Worm (Caenorhabditis elegans) whole organism, L4 larva: ENCODE data around the gene xol-1.

ENCODE experiments used
- F26F4.8 ChIP-seq: fragments of 200-800 bp; sonication (Bioruptor generic); conservative IDR thresholded peaks from 2 replicates; pipeline ENCODE4 v1.3.6; 2022; ENCODE audit warnings: missing genetic modification characterization, missing compliant biosample characterization
- F49E8.2 ChIP-seq: sonication (generic microtip); optimal IDR thresholded peaks from 2 replicates; lab custom pipeline; 2016; ENCODE audit warnings: missing compliant biosample characterization, mild to moderate bottlenecking, missing genetic modification characterization, borderline replicate concordance
- R02D3.7 ChIP-seq: fragments of 150-350 bp; sonication (generic microtip); optimal IDR thresholded peaks from 3 replicates; lab custom pipeline; 2014; ENCODE audit warnings: missing biosample characterization, missing genetic modification characterization
- T26A8.4 ChIP-seq: fragments of 200-800 bp; sonication (Bioruptor generic); IDR thresholded peaks from 2 replicates; pipeline ENCODE4 v1.3.6; 2022; ENCODE audit warnings: missing genetic modification characterization, missing compliant biosample characterization
- Y48G9A.11 ChIP-seq: fragments of 200-800 bp; sonication (Bioruptor generic); IDR thresholded peaks from 2 replicates; pipeline ENCODE4 v1.3.6; 2022; ENCODE audit warnings: missing genetic modification reagents, missing genetic modification characterization, missing compliant biosample characterization
- Y5F2A.4 ChIP-seq: fragments of 200-800 bp; sonication (Bioruptor generic); optimal IDR thresholded peaks from 2 replicates; lab custom pipeline; 2018; ENCODE audit warnings: mild to moderate bottlenecking, missing genetic modification characterization, missing compliant biosample characterization
- ZK546.5 ChIP-seq, 2 experiments: sonication (generic microtip); optimal IDR thresholded peaks; 2 replicates each; lab custom pipeline; 2017; ENCODE audit warnings: missing biosample characterization in 2 of 2, missing genetic modification characterization in 2 of 2
- ama-1 ChIP-seq: fragments of 150-350 bp; optimal IDR thresholded peaks from 2 replicates; lab custom pipeline; 2014; ENCODE audit warnings: inconsistent platforms, mixed read lengths
- attf-4 ChIP-seq: sonication (generic microtip); optimal IDR thresholded peaks from 3 replicates; lab custom pipeline; 2017; ENCODE audit warnings: missing biosample characterization, missing genetic modification characterization
- cey-2 ChIP-seq: sonication (generic microtip); optimal IDR thresholded peaks from 3 replicates; lab custom pipeline; 2017; ENCODE audit warnings: missing genetic modification characterization, mild to moderate bottlenecking, missing compliant biosample characterization, antibody characterized with exemption, borderline replicate concordance; ENCODE audit not compliant: insufficient read depth
- daf-16 ChIP-seq, 3 experiments: sonication (generic microtip); optimal IDR thresholded peaks; 2 replicates each; lab custom pipeline; 2016 to 2017; ENCODE audit warnings: missing genetic modification characterization in 3 of 3, missing genetic modification reagents in 3 of 3, mild to moderate bottlenecking in 2 of 3, missing compliant biosample characterization in 2 of 3, missing biosample characterization in 1 of 3, moderate library complexity in 1 of 3
- dmd-9 ChIP-seq: fragments of 200-800 bp; sonication (Bioruptor generic); IDR thresholded peaks from 2 replicates; pipeline ENCODE4 v1.3.6; 2022; ENCODE audit warnings: missing genetic modification reagents, missing genetic modification characterization, missing compliant biosample characterization
- dpl-1 ChIP-seq: fragments of 150-350 bp; optimal IDR thresholded peaks from 2 replicates; lab custom pipeline; 2014; ENCODE audit warnings: missing biosample characterization, missing genetic modification reagents, missing genetic modification characterization
- dve-1 ChIP-seq: sonication (generic microtip); optimal IDR thresholded peaks from 2 replicates; lab custom pipeline; 2017; ENCODE audit warnings: antibody characterized with exemption, mild to moderate bottlenecking, missing genetic modification characterization, missing compliant biosample characterization; ENCODE audit not compliant: insufficient read depth
- egl-43 ChIP-seq: fragments of 200-800 bp; sonication (Bioruptor generic); IDR thresholded peaks from 2 replicates; pipeline ENCODE4 v1.3.6; 2022; ENCODE audit warnings: missing genetic modification reagents, missing genetic modification characterization, missing compliant biosample characterization
- fos-1 ChIP-seq: fragments of 150-350 bp; optimal IDR thresholded peaks from 2 replicates; lab custom pipeline; 2014; ENCODE audit warnings: missing biosample characterization, missing genetic modification characterization
- gei-8 ChIP-seq: fragments of 200-800 bp; sonication (Bioruptor generic); optimal IDR thresholded peaks from 2 replicates; lab custom pipeline; 2018; ENCODE audit warnings: mild to moderate bottlenecking, missing genetic modification characterization, missing compliant biosample characterization
- hlh-11 ChIP-seq: fragments of 200-800 bp; sonication (Bioruptor generic); optimal IDR thresholded peaks from 2 replicates; lab custom pipeline; 2018; ENCODE audit warnings: mild to moderate bottlenecking, missing genetic modification characterization, missing compliant biosample characterization
- lim-7 ChIP-seq: fragments of 200-800 bp; sonication (Bioruptor generic); IDR thresholded peaks from 2 replicates; pipeline ENCODE4 v1.3.6; 2022; ENCODE audit warnings: missing genetic modification characterization, missing compliant biosample characterization
- lin-1 ChIP-seq: fragments of 200-800 bp; sonication (Bioruptor generic); IDR thresholded peaks from 2 replicates; pipeline ENCODE4 v1.3.6; 2022; ENCODE audit warnings: missing genetic modification reagents, missing genetic modification characterization, missing compliant biosample characterization
- lin-13 ChIP-seq: fragments of 150-350 bp; optimal IDR thresholded peaks from 2 replicates; lab custom pipeline; 2014; ENCODE audit warnings: missing biosample characterization, missing genetic modification reagents, missing genetic modification characterization
- lin-15B ChIP-seq: fragments of 150-350 bp; sonication (generic microtip); optimal IDR thresholded peaks from 3 replicates; lab custom pipeline; 2014; ENCODE audit warnings: missing biosample characterization, missing genetic modification characterization
- lin-39 ChIP-seq: fragments of 150-350 bp; optimal IDR thresholded peaks from 2 replicates; lab custom pipeline; 2014; ENCODE audit warnings: missing biosample characterization, missing genetic modification reagents, missing genetic modification characterization
- lir-3 ChIP-seq: sonication (generic microtip); optimal IDR thresholded peaks from 2 replicates; lab custom pipeline; 2016; ENCODE audit warnings: mild to moderate bottlenecking, missing genetic modification characterization, missing compliant biosample characterization
- madf-5 ChIP-seq, 2 experiments: fragments of 200-800 bp; sonication (Bioruptor generic); IDR thresholded peaks; 2 replicates each; pipeline ENCODE4 v1.3.6; 2022; ENCODE audit warnings: missing compliant biosample characterization in 2 of 2, missing genetic modification characterization in 2 of 2
- madf-9 ChIP-seq: fragments of 200-800 bp; sonication (Bioruptor generic); conservative IDR thresholded peaks from 2 replicates; pipeline ENCODE4 v1.3.6; 2022; ENCODE audit warnings: missing genetic modification reagents, missing genetic modification characterization, missing compliant biosample characterization
- mdt-29 ChIP-seq: fragments of 200-800 bp; sonication (Bioruptor generic); IDR thresholded peaks from 2 replicates; pipeline ENCODE4 v1.3.6; 2022; ENCODE audit warnings: missing genetic modification reagents, missing genetic modification characterization, missing compliant biosample characterization
- mep-1 ChIP-seq: fragments of 150-350 bp; sonication (generic microtip); optimal IDR thresholded peaks from 3 replicates; lab custom pipeline; 2014; ENCODE audit warnings: missing biosample characterization, missing genetic modification characterization
- mxl-2 ChIP-seq: fragments of 200-800 bp; sonication (Bioruptor generic); conservative IDR thresholded peaks from 2 replicates; pipeline ENCODE4 v1.3.6; 2022; ENCODE audit warnings: missing genetic modification reagents, missing genetic modification characterization, missing compliant biosample characterization
- mxl-3 ChIP-seq: fragments of 200-800 bp; sonication (Bioruptor generic); optimal IDR thresholded peaks from 2 replicates; lab custom pipeline; 2018; ENCODE audit warnings: mild to moderate bottlenecking, missing genetic modification characterization, missing compliant biosample characterization
- nhr-28 ChIP-seq: fragments of 150-350 bp; optimal IDR thresholded peaks from 2 replicates; lab custom pipeline; 2014; ENCODE audit warnings: missing biosample characterization, missing genetic modification characterization
- nhr-41 ChIP-seq: fragments of 200-800 bp; sonication (Bioruptor generic); IDR thresholded peaks from 2 replicates; pipeline ENCODE4 v1.3.6; 2022; ENCODE audit warnings: missing genetic modification reagents, missing genetic modification characterization, missing compliant biosample characterization
- nhr-42 ChIP-seq: fragments of 200-800 bp; sonication (Bioruptor generic); IDR thresholded peaks from 2 replicates; pipeline ENCODE4 v1.3.6; 2022; ENCODE audit warnings: missing genetic modification characterization, missing compliant biosample characterization
- nhr-6 ChIP-seq: fragments of 150-350 bp; optimal IDR thresholded peaks from 2 replicates; lab custom pipeline; 2014; ENCODE audit warnings: missing biosample characterization, missing genetic modification characterization
- pha-4 ChIP-seq, 2 experiments: fragments of 150-350 bp in 1 of 2; fragments of 200-800 bp in 1 of 2; sonication (Bioruptor generic) in 1 of 2; IDR thresholded peaks in 1 of 2; optimal IDR thresholded peaks in 1 of 2; 2 replicates each; pipeline versions ENCODE4 v1.3.6 to Lab custom; 2014 to 2022; ENCODE audit warnings: missing genetic modification characterization in 2 of 2, missing genetic modification reagents in 2 of 2, missing biosample characterization in 1 of 2, missing compliant biosample characterization in 1 of 2
- pqm-1 ChIP-seq: sonication (generic microtip); optimal IDR thresholded peaks from 2 replicates; lab custom pipeline; 2017; ENCODE audit warnings: missing biosample characterization, missing genetic modification characterization
- saeg-2 ChIP-seq: fragments of 200-800 bp; sonication (Bioruptor generic); IDR thresholded peaks from 2 replicates; pipeline ENCODE4 v1.3.6; 2022; ENCODE audit warnings: missing genetic modification reagents, missing genetic modification characterization, missing compliant biosample characterization
- sdz-12 ChIP-seq: fragments of 200-800 bp; sonication (Bioruptor generic); optimal IDR thresholded peaks from 2 replicates; lab custom pipeline; 2018; ENCODE audit warnings: mild to moderate bottlenecking, missing genetic modification characterization, missing compliant biosample characterization
- snpc-4 ChIP-seq: fragments of 150-350 bp; optimal IDR thresholded peaks from 2 replicates; lab custom pipeline; 2014; ENCODE audit warnings: missing biosample characterization, missing genetic modification characterization
- spr-1 ChIP-seq: sonication (generic microtip); optimal IDR thresholded peaks from 2 replicates; lab custom pipeline; 2016; ENCODE audit warnings: mild to moderate bottlenecking, missing genetic modification characterization, missing compliant biosample characterization
- spr-3 ChIP-seq: fragments of 200-800 bp; sonication (Bioruptor generic); optimal IDR thresholded peaks from 2 replicates; lab custom pipeline; 2018; ENCODE audit warnings: mild to moderate bottlenecking, missing genetic modification characterization, missing compliant biosample characterization
- tag-97 ChIP-seq: fragments of 200-800 bp; sonication (Bioruptor generic); IDR thresholded peaks from 2 replicates; pipeline ENCODE4 v1.3.6; 2022; ENCODE audit warnings: missing genetic modification characterization, missing compliant biosample characterization
- tra-1 ChIP-seq: fragments of 200-800 bp; sonication (Bioruptor generic); IDR thresholded peaks from 2 replicates; pipeline ENCODE4 v1.3.6; 2022; ENCODE audit warnings: missing genetic modification reagents, missing genetic modification characterization, missing compliant biosample characterization
- unc-130 ChIP-seq: sonication (generic microtip); optimal IDR thresholded peaks from 2 replicates; lab custom pipeline; 2016; ENCODE audit warnings: missing genetic modification reagents, missing genetic modification characterization, missing compliant biosample characterization
- unc-39 ChIP-seq: sonication (generic microtip); optimal IDR thresholded peaks from 2 replicates; lab custom pipeline; 2017; ENCODE audit warnings: missing biosample characterization, missing genetic modification characterization
- vab-7 ChIP-seq: fragments of 200-800 bp; sonication (Bioruptor generic); IDR thresholded peaks from 2 replicates; pipeline ENCODE4 v1.3.6; 2022; ENCODE audit warnings: missing genetic modification reagents, missing genetic modification characterization, missing compliant biosample characterization
- zag-1 ChIP-seq: fragments of 150-350 bp; optimal IDR thresholded peaks from 2 replicates; lab custom pipeline; 2014; ENCODE audit warnings: missing biosample characterization, missing genetic modification characterization
- zfp-2 ChIP-seq: sonication (generic microtip); optimal IDR thresholded peaks from 2 replicates; lab custom pipeline; 2016; ENCODE audit warnings: mild to moderate bottlenecking, missing genetic modification characterization, missing compliant biosample characterization
- zip-2 ChIP-seq: fragments of 150-350 bp; optimal IDR thresholded peaks from 2 replicates; lab custom pipeline; 2014; ENCODE audit warnings: missing biosample characterization, missing genetic modification characterization

Gene xol-1

ce11 chrX:8086725-8087641, 45.9 kb downstream of the xol-1 start (continued):
- TF ChIP-seq madf-5 (GFP tag; IDR thresholded peaks at IDR 0.05; lab: Robert Waterston, UW) = no peak
- no peak for TF ChIP-seq ZK546.5 (tag; optimal IDR thresholded peaks at IDR 0.05; lab: Kevin White, UChicago)
- TF ChIP-seq ama-1 (lab: Kevin White, UChicago) = no peak
- TF ChIP-seq spr-1 (tag; lab: Kevin White, UChicago) = no peak
- peak; percentile 16 for TF ChIP-seq nhr-28 (tag; lab: Kevin White, UChicago)
- TF ChIP-seq mxl-3 = no peak
- no peak for TF ChIP-seq pha-4 (GFP tag; IDR thresholded peaks at IDR 0.05; lab: Robert Waterston, UW)
- TF ChIP-seq pha-4 (tag; optimal IDR thresholded peaks at IDR 0.05; lab: Kevin White, UChicago) = no peak
- no peak for TF ChIP-seq vab-7 (GFP tag; lab: Robert Waterston, UW)
- TF ChIP-seq nhr-6 (tag; lab: Kevin White, UChicago) = no peak
- no peak for TF ChIP-seq zag-1 (tag; lab: Kevin White, UChicago)
- peak; percentile 21 for TF ChIP-seq dve-1 (tag; lab: Kevin White, UChicago)
- no peak for TF ChIP-seq dpl-1
- no peak for TF ChIP-seq pqm-1
- no peak for TF ChIP-seq attf-4 (tag; lab: Kevin White, UChicago)
- no peak for TF ChIP-seq nhr-41 (GFP tag; lab: Robert Waterston, UW)
- TF ChIP-seq lin-1 (GFP tag; lab: Robert Waterston, UW) = no peak
- TF ChIP-seq mxl-2 (GFP tag; lab: Robert Waterston, UW) = no peak
- TF ChIP-seq cey-2 (tag; lab: Kevin White, UChicago) = no peak
- TF ChIP-seq lim-7 (GFP tag; lab: Robert Waterston, UW) = no peak
- TF ChIP-seq lin-15B = no peak
- no peak for TF ChIP-seq tag-97
- TF ChIP-seq fos-1 (tag; lab: Kevin White, UChicago) = no peak
- no peak for TF ChIP-seq dmd-9 (GFP tag; lab: Robert Waterston, UW)
- TF ChIP-seq R02D3.7 (tag; lab: Kevin White, UChicago) = no peak
- TF ChIP-seq snpc-4 (tag; lab: Kevin White, UChicago) = no peak
- TF ChIP-seq nhr-42 (GFP tag; lab: Robert Waterston, UW) = no peak
- no peak for TF ChIP-seq Y48G9A.11 (GFP tag; lab: Robert Waterston, UW)
- no peak for TF ChIP-seq madf-9
- TF ChIP-seq daf-16 (GFP tag; optimal IDR thresholded peaks at IDR 0.05; lab: Kevin White, UChicago) = no peak
- TF ChIP-seq daf-16 (tag; optimal IDR thresholded peaks at IDR 0.05; lab: Kevin White, UChicago) = peak; percentile 87
- no peak for TF ChIP-seq zfp-2 (tag; lab: Kevin White, UChicago)
- TF ChIP-seq mdt-29 (GFP tag; lab: Robert Waterston, UW) = no peak
- TF ChIP-seq spr-3 (GFP tag; lab: Kevin White, UChicago) = no peak
- TF ChIP-seq hlh-11 (tag; lab: Kevin White, UChicago) = peak; percentile 15
- TF ChIP-seq lin-13 (GFP tag; lab: Kevin White, UChicago) = no peak
- no peak for TF ChIP-seq egl-43
- no peak for TF ChIP-seq Y5F2A.4 (GFP tag; lab: Kevin White, UChicago)
- TF ChIP-seq F26F4.8 = no peak
- peak; percentile 47; the same call in 1 of the 2 replicates for TF ChIP-seq T26A8.4 (GFP tag; lab: Robert Waterston, UW)
- peak; percentile 45 for TF ChIP-seq mep-1
- no peak for TF ChIP-seq gei-8 (GFP tag; lab: Kevin White, UChicago)
- TF ChIP-seq sdz-12 (GFP tag; lab: Kevin White, UChicago) = no peak
- TF ChIP-seq zip-2 (tag; lab: Kevin White, UChicago) = no peak
- TF ChIP-seq lin-39 = no peak
- no peak for TF ChIP-seq tra-1 (GFP tag; lab: Robert Waterston, UW)
- TF ChIP-seq lir-3 (tag; lab: Kevin White, UChicago) = no peak
- TF ChIP-seq unc-130 (GFP tag; lab: Kevin White, UChicago) = no peak
- no peak for TF ChIP-seq F49E8.2 (tag; lab: Kevin White, UChicago)
- no peak for TF ChIP-seq unc-39 (tag; lab: Kevin White, UChicago)
- no peak for TF ChIP-seq saeg-2
